Worm (Caenorhabditis elegans) whole organism, mixed stage, embryonic: ENCODE results near the gene Y71H2AM.20.

Source experiments
- M03D4.4 ChIP-seq: sonication (generic microtip); optimal IDR thresholded peaks from 2 replicates; lab custom pipeline; 2017; ENCODE audit warnings: mild to moderate bottlenecking, missing genetic modification characterization, missing compliant biosample characterization
- ceh-43 ChIP-seq: fragments of 200-800 bp; sonication (Bioruptor generic); optimal IDR thresholded peaks from 2 replicates; lab custom pipeline; 2018; ENCODE audit warnings: mild to moderate bottlenecking, missing genetic modification characterization, moderate library complexity, missing compliant biosample characterization
- nhr-28 ChIP-seq: fragments of 150-350 bp; optimal IDR thresholded peaks from 2 replicates; lab custom pipeline; 2014; ENCODE audit warnings: missing biosample characterization, missing genetic modification characterization
- snpc-4 ChIP-seq: fragments of 150-350 bp; optimal IDR thresholded peaks from 2 replicates; lab custom pipeline; 2014; ENCODE audit warnings: missing biosample characterization, missing genetic modification characterization
- unc-39 ChIP-seq: fragments of 150-350 bp; optimal IDR thresholded peaks from 2 replicates; lab custom pipeline; 2014; ENCODE audit warnings: missing biosample characterization, missing genetic modification characterization
- unc-62 ChIP-seq: fragments of 150-350 bp; optimal IDR thresholded peaks from 2 replicates; lab custom pipeline; 2014; ENCODE audit warnings: missing biosample characterization, missing genetic modification reagents, missing genetic modification characterization

ce11 chrIII:2832483-2832882 is 46.7 kb upstream of the Y71H2AM.20 start, which contains the start of gene Y71H2AM.29:
- TF ChIP-seq unc-39 (no peak), unc-62 (no peak), snpc-4 (tag; lab: Kevin White, UChicago) (no peak), nhr-28 (tag; lab: Kevin White, UChicago) (no peak), M03D4.4 (tag; lab: Kevin White, UChicago) (no peak), ceh-43 (GFP tag; lab: Kevin White, UChicago) (no peak)
